Worm (Caenorhabditis elegans): ENCODE results near the gene nhr-274.

DNA sequence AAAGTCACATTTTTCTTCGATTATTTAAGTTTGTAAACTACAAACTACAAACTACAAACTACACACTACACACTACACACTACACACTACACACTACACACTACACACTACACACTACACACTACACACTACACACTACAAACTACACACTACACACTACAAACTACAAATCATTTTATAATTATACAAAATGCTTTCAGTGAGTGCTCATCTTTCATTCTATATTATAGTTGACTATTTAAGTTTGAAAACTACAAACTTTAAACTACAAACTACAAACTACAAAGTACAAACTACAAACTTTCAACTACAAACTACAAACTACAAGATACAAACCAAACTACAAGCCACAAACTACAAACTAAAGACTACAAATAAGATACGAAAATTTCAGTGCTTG is 20.7 kb downstream of the nhr-274 start:
- TF ChIP-seq mdl-1 (tag; optimal IDR thresholded peaks at IDR 0.05) (no peak), unc-62 (GFP tag; optimal IDR thresholded peaks at IDR 0.05) (no peak), F13H6.1 (tag; optimal IDR thresholded peaks at IDR 0.05) (no peak), ama-1 (optimal IDR thresholded peaks at IDR 0.05) (no peak), unc-55 (GFP tag; optimal IDR thresholded peaks at IDR 0.05) (no peak), unc-39 (tag; optimal IDR thresholded peaks at IDR 0.05) (no peak), nhr-11 (tag; optimal IDR thresholded peaks at IDR 0.05) (no peak)

Measured in whole organism, L2 larva.